Worm (Caenorhabditis elegans) whole organism, L2 larva: ENCODE measurements around the gene F54B11.7.

Source experiments
- R02D3.7 ChIP-seq: fragments of 150-350 bp; optimal IDR thresholded peaks from 2 replicates; lab custom pipeline; 2014; ENCODE audit warnings: missing biosample characterization, missing genetic modification characterization
- lin-39 ChIP-seq: fragments of 150-350 bp; optimal IDR thresholded peaks from 2 replicates; lab custom pipeline; 2014; ENCODE audit warnings: missing biosample characterization, missing genetic modification reagents, missing genetic modification characterization
- nhr-6 ChIP-seq: fragments of 150-350 bp; optimal IDR thresholded peaks from 2 replicates; lab custom pipeline; 2014; ENCODE audit warnings: missing biosample characterization, missing genetic modification characterization

DNA sequence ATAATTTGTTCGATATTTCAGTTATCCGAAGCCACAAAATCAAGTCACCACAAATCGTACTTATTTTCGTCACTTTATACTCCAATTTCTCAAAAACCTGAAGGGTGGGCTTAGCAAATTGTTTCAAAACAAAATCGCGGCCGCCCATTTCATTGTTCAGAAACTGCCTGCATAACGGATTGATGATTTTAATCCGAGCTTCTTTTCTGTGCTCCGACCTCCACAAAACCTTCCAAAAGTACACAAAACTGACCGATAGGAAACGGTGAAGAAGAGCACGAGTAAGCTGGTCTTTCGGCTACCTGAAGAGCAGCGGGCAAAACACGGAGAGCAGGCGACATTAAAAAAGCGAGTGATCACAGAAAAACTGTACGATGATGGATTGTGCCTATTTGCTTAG, 33.8 kb upstream of the F54B11.7 start, which contains the start of gene R01E6.2:
- no peak for TF ChIP-seq nhr-6 (tag; lab: Kevin White, UChicago)
- no peak for TF ChIP-seq lin-39 (tag; lab: Kevin White, UChicago)
- TF ChIP-seq R02D3.7 (tag; lab: Kevin White, UChicago), result no peak
